Worm (Caenorhabditis elegans) whole organism, early embryonic: ENCODE data around the gene str-226.
"Not testable (repeated sequence)": the region's sequence is repeated elsewhere in the genome, so short reads cannot be mapped to it uniquely, and the experiment has no call there.

Experiments used
- B0310.2 ChIP-seq: sonication (generic microtip); optimal IDR thresholded peaks from 2 replicates; lab custom pipeline; 2016; ENCODE audit warnings: mild to moderate bottlenecking, missing genetic modification characterization, missing compliant biosample characterization
- F13C5.2 ChIP-seq: sonication (generic microtip); optimal IDR thresholded peaks from 2 replicates; lab custom pipeline; 2017; ENCODE audit warnings: mild to moderate bottlenecking, missing genetic modification characterization, inconsistent platforms, missing compliant biosample characterization
- aly-1 ChIP-seq: sonication (generic microtip); optimal IDR thresholded peaks from 2 replicates; lab custom pipeline; 2016; ENCODE audit warnings: missing genetic modification characterization, missing compliant biosample characterization
- ama-1 ChIP-seq: fragments of 150-350 bp; optimal IDR thresholded peaks from 2 replicates; lab custom pipeline; 2014
- ceh-13 ChIP-seq: fragments of 200-800 bp; sonication (Bioruptor generic); optimal IDR thresholded peaks from 2 replicates; lab custom pipeline; 2018; ENCODE audit warnings: mild to moderate bottlenecking, missing genetic modification characterization, missing compliant biosample characterization
- ceh-36 ChIP-seq: sonication (generic microtip); optimal IDR thresholded peaks from 2 replicates; lab custom pipeline; 2016; ENCODE audit warnings: missing genetic modification characterization, inconsistent platforms, missing compliant biosample characterization
- ets-7 ChIP-seq: sonication (generic microtip); optimal IDR thresholded peaks from 2 replicates; lab custom pipeline; 2016; ENCODE audit warnings: missing genotype, missing genetic modification characterization, missing compliant biosample characterization
- flt-1 ChIP-seq: fragments of 200-800 bp; sonication (Bioruptor generic); IDR thresholded peaks from 2 replicates; pipeline ENCODE4 v1.3.6; 2022; ENCODE audit warnings: missing genetic modification characterization, missing compliant biosample characterization
- hmbx-1 ChIP-seq: sonication (generic microtip); optimal IDR thresholded peaks from 2 replicates; lab custom pipeline; 2016; ENCODE audit warnings: mild to moderate bottlenecking, missing genetic modification characterization, missing compliant biosample characterization
- hmg-4 ChIP-seq: fragments of 200-800 bp; sonication (Bioruptor generic); optimal IDR thresholded peaks from 2 replicates; lab custom pipeline; 2018; ENCODE audit warnings: mild to moderate bottlenecking, missing genetic modification characterization, missing compliant biosample characterization
- hnd-1 ChIP-seq: sonication (generic microtip); optimal IDR thresholded peaks from 2 replicates; lab custom pipeline; 2016; ENCODE audit warnings: missing genetic modification characterization, missing compliant biosample characterization
- pes-1 ChIP-seq: fragments of 200-800 bp; sonication (Bioruptor generic); IDR thresholded peaks from 2 replicates; pipeline ENCODE4 v1.3.6; 2022; ENCODE audit warnings: missing genetic modification reagents, missing genetic modification characterization, missing compliant biosample characterization
- scrt-1 ChIP-seq: fragments of 200-800 bp; sonication (Bioruptor generic); IDR thresholded peaks from 2 replicates; pipeline ENCODE4 v1.3.6; 2022; ENCODE audit warnings: missing genetic modification characterization, missing compliant biosample characterization
- sea-1 ChIP-seq: fragments of 200-800 bp; sonication (Bioruptor generic); conservative IDR thresholded peaks from 2 replicates; pipeline ENCODE4 v1.3.6; 2022; ENCODE audit warnings: missing genetic modification characterization, missing compliant biosample characterization
- tbx-11 ChIP-seq: fragments of 200-800 bp; sonication (Bioruptor generic); IDR thresholded peaks from 2 replicates; pipeline ENCODE4 v1.3.6; 2022; ENCODE audit warnings: missing genetic modification characterization, missing compliant biosample characterization
- tbx-37 ChIP-seq: fragments of 200-800 bp; sonication (Bioruptor generic); conservative IDR thresholded peaks from 2 replicates; pipeline ENCODE4 v1.3.6; 2022; ENCODE audit warnings: missing genetic modification reagents, missing genetic modification characterization, missing compliant biosample characterization
- tra-4 ChIP-seq: sonication (generic microtip); optimal IDR thresholded peaks from 2 replicates; lab custom pipeline; 2017; ENCODE audit warnings: missing genetic modification characterization, missing compliant biosample characterization

The str-226 gene

ce11 chrV:3551765-3552164, 39.3 kb downstream of the str-226 start, which contains the start of gene grl-28:
grl-28 (minus strand) TSS chrV:3551865.
- no peak for TF ChIP-seq tra-4 (tag; lab: Kevin White, UChicago)
- TF ChIP-seq ceh-13 (GFP tag; lab: Kevin White, UChicago) = no peak
- TF ChIP-seq F13C5.2 (tag; lab: Kevin White, UChicago) = no peak
- no peak for TF ChIP-seq hnd-1
- no peak for TF ChIP-seq sea-1 (GFP tag; lab: Robert Waterston, UW)
- no peak for TF ChIP-seq tbx-11
- no peak for TF ChIP-seq tbx-37
- no peak for TF ChIP-seq ets-7 (tag; lab: Kevin White, UChicago)
- TF ChIP-seq B0310.2 (tag; lab: Kevin White, UChicago) = no peak
- TF ChIP-seq flt-1 (GFP tag; lab: Robert Waterston, UW) = no peak
- TF ChIP-seq aly-1 (tag; lab: Kevin White, UChicago) = no peak

DNA sequence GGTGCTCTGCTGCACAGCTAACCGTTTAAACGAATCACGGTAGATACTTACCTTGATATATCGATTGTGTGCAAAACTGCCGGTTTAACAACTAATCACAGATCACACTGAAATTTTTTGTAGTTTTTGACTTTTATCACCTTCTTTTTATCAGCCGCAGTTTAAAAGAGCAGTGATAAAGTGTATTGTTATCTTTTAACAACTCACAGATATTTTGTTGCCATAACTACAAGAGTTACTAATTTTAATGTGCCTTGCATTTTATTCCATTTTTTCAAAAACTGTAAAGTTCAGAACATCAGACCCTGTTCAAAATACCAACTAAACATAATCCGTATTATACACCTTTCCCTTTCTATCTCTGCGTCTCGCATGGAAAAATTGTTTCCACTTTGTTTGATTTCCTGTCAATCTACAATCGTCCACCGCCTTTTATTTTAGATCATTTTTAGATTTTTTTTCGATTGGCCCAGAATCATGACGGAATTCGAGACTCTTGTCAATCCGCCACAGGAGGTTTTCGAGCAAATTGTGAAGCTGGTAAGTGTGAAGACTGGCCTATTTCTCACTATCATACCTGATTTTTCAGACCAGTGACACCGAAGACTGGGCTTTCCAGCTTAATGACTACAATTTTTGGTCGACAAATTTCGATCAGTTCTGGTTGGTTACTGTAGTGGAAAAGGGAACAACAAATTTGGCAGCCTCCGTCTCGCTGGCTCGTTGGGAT, 40.4 kb downstream of the str-226 start, which contains the start of gene T24A6.20:
Gene T24A6.20, plus strand, starts transcription at position 395 of the 730 bp plus-strand sequence.
- TF ChIP-seq tbx-11 (no peak), hmbx-1 (tag; lab: Kevin White, UChicago) (no peak), tbx-37 (no peak), sea-1 (GFP tag; lab: Robert Waterston, UW) (no peak), hmg-4 (GFP tag; lab: Kevin White, UChicago) (no peak), ceh-36 (tag; lab: Kevin White, UChicago) (no peak), hnd-1 (no peak), flt-1 (GFP tag; lab: Robert Waterston, UW) (no peak), aly-1 (tag; lab: Kevin White, UChicago) (no peak), tra-4 (tag; lab: Kevin White, UChicago) (no peak), ceh-13 (GFP tag; lab: Kevin White, UChicago) (no peak), scrt-1 (GFP tag; lab: Robert Waterston, UW) (no peak), ets-7 (tag; lab: Kevin White, UChicago) (no peak), pes-1 (GFP tag; lab: Robert Waterston, UW) (no peak), B0310.2 (tag; lab: Kevin White, UChicago) (no peak), ama-1 (lab: Kevin White, UChicago) (no peak), F13C5.2 (tag; lab: Kevin White, UChicago) (no peak)

DNA sequence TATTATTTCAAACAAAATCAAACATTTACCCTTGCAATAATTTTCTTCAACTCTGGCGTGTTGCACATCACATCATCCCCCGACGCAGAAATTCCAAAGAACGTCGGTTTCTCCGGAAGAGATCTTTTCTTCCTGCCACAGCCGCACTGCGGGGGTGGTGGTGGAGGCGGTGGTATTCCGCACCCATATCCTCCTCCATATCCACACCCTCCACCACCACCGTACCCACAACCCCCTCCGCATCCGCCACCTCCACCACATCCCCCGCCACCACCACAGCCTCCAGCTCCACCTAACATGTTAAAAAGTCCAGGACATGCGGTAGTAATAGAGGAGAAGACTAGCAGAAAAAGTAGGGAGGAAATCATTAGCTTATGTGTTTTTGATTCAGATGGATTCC, 42.4 kb downstream of the str-226 start, which contains the start of gene grl-29:
Gene grl-29, minus strand, starts transcription at position 368 of the 400 bp plus-strand sequence.
- TF ChIP-seq aly-1 (tag; lab: Kevin White, UChicago) = no peak
- no peak for TF ChIP-seq ceh-13 (GFP tag; lab: Kevin White, UChicago)
- no peak for TF ChIP-seq scrt-1 (GFP tag; lab: Robert Waterston, UW)
- no peak for TF ChIP-seq ama-1 (lab: Kevin White, UChicago)
- no peak for TF ChIP-seq hmbx-1 (tag; lab: Kevin White, UChicago)
- TF ChIP-seq hmg-4 (GFP tag; lab: Kevin White, UChicago) = no peak
- TF ChIP-seq tra-4 (tag; lab: Kevin White, UChicago) = no peak
- TF ChIP-seq flt-1 (GFP tag; lab: Robert Waterston, UW) = no peak
- TF ChIP-seq F13C5.2 (tag; lab: Kevin White, UChicago) = no peak
- TF ChIP-seq B0310.2 (tag; lab: Kevin White, UChicago) = no peak
- no peak for TF ChIP-seq ets-7 (tag; lab: Kevin White, UChicago)
- TF ChIP-seq ceh-36 (tag; lab: Kevin White, UChicago) = no peak
- no peak for TF ChIP-seq tbx-11
- no peak for TF ChIP-seq pes-1 (GFP tag; lab: Robert Waterston, UW)
- TF ChIP-seq hnd-1 = no peak
- no peak for TF ChIP-seq tbx-37
- no peak for TF ChIP-seq sea-1 (GFP tag; lab: Robert Waterston, UW)

- TF ChIP-seq tbx-11 (no peak), F13C5.2 (tag; lab: Kevin White, UChicago) (no peak), ama-1 (lab: Kevin White, UChicago) (no peak), ets-7 (tag; lab: Kevin White, UChicago) (no peak), tra-4 (tag; lab: Kevin White, UChicago) (no peak), flt-1 (GFP tag; lab: Robert Waterston, UW) (no peak), ceh-13 (GFP tag; lab: Kevin White, UChicago) (no peak), ceh-36 (tag; lab: Kevin White, UChicago) (no peak), sea-1 (GFP tag; lab: Robert Waterston, UW) (no peak), scrt-1 (GFP tag; lab: Robert Waterston, UW) (no peak)
Measured at ce11 chrV:3555986-3556385, 43.5 kb downstream of the str-226 start, which contains the start of gene grl-30. grl-30 (plus strand) TSS chrV:3556286.

DNA sequence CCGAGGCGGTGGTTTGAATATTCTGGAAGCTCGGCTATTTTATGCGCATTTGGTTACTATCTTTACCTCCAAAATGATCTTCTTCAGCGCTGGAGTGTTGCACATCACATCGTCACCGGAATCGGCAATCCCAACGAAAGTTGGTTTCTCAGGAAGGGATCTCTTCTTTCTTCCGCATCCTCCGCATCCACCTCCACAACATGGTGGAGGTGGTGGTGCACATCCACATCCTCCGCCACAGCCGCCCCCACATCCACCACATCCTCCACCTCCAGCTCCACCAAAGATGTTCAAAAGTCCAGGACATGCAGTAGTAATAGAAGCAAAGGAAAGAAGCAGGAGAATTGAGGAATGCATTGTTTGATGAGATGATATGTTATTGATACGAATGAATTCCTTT, 44.9 kb downstream of the str-226 start, which contains the start of gene grl-31:
Gene grl-31, minus strand, starts transcription at position 357 of the 400 bp plus-strand sequence.
- TF ChIP-seq pes-1 (GFP tag; lab: Robert Waterston, UW) = no peak
- TF ChIP-seq F13C5.2 (tag; lab: Kevin White, UChicago) = no peak
- no peak for TF ChIP-seq aly-1 (tag; lab: Kevin White, UChicago)
- TF ChIP-seq flt-1 (GFP tag; lab: Robert Waterston, UW) = no peak
- TF ChIP-seq sea-1 (GFP tag; lab: Robert Waterston, UW) = no peak
- TF ChIP-seq ceh-36 (tag; lab: Kevin White, UChicago) = no peak
- no peak for TF ChIP-seq hmbx-1 (tag; lab: Kevin White, UChicago)
- TF ChIP-seq hmg-4 (GFP tag; lab: Kevin White, UChicago) = no peak
- TF ChIP-seq B0310.2 (tag; lab: Kevin White, UChicago) = no peak
- no peak for TF ChIP-seq tbx-11
- TF ChIP-seq hnd-1 = no peak
- no peak for TF ChIP-seq tra-4 (tag; lab: Kevin White, UChicago)
- TF ChIP-seq scrt-1 (GFP tag; lab: Robert Waterston, UW) = no peak
- no peak for TF ChIP-seq tbx-37
- TF ChIP-seq ets-7 (tag; lab: Kevin White, UChicago) = no peak
- TF ChIP-seq ceh-13 (GFP tag; lab: Kevin White, UChicago) = no peak
- TF ChIP-seq ama-1 (lab: Kevin White, UChicago) = no peak

DNA sequence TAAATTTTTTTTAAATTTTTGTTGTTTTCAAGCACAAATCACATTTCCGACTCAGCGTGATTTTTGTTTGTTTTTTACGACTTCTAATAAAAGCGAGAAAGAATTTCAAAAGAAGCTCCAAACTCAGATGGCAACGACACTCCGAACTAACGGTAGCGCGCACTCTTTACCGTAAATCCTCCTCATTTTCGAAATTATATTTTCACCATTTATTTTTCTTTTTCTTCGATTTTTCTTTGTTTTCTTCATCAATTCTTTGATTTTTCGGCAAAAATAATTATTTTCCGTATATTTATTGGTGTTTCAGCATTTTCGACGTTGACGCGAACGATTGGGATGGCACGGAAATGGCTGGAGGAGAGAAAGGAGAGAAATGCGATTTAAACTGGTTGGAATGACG, 46.3 kb downstream of the str-226 start, which contains the start of gene T24A6.1:
Gene T24A6.1, plus strand, starts transcription at position 301 of the 400 bp plus-strand sequence.
- not testable (repeated sequence) for TF ChIP-seq ama-1 (lab: Kevin White, UChicago); ceh-13 (GFP tag; lab: Kevin White, UChicago); ets-7 (tag; lab: Kevin White, UChicago)
